Fruit fly (Drosophila melanogaster): ENCODE data around the gene CG9759.
A peak's percentile ranks its signal among the peaks of the same experiment; 100 is the strongest.

CG9759 gene

dm6 chr3R:13645874-13646370 lies 36.9 kb upstream of the CG9759 start, which contains the start of gene sqd (continued):
- no peak for TF ChIP-seq chinmo (GFP tag; IDR thresholded peaks at IDR 0.05; ENCODE audit: partially characterized antibody)
- no peak for TF ChIP-seq klu (GFP tag; IDR thresholded peaks at IDR 0.05)
- TF ChIP-seq Chrac-16 (GFP tag; optimal IDR thresholded peaks at IDR 0.05), result peak; percentile 22
- peak; percentile 28 for TF ChIP-seq pfk (GFP tag; optimal IDR thresholded peaks at IDR 0.05)
- no peak for TF ChIP-seq CG4730 (GFP tag; IDR thresholded peaks at IDR 0.05)
- 0 out of 2 replicates have a peak, but pooled peaks have one; percentile 27 for TF ChIP-seq Xrp1 (GFP tag; IDR thresholded peaks at IDR 0.05)
- peak; percentile 3 for TF ChIP-seq Dp (GFP tag; optimal IDR thresholded peaks at IDR 0.05)
- no peak for TF ChIP-seq Dref (GFP tag; IDR thresholded peaks at IDR 0.05)
- no peak for TF ChIP-seq sc (optimal IDR thresholded peaks at IDR 0.05)
- peak; percentile 3 for TF ChIP-seq sc (GFP tag; optimal IDR thresholded peaks at IDR 0.05)
- TF ChIP-seq shn (GFP tag; optimal IDR thresholded peaks at IDR 0.05), result no peak
- peak; percentile 53 for TF ChIP-seq PHDP (tag; optimal IDR thresholded peaks at IDR 0.05)
- no peak for TF ChIP-seq danr (GFP tag; IDR thresholded peaks at IDR 0.05)
- no peak for TF ChIP-seq ken (GFP tag; IDR thresholded peaks at IDR 0.05)
- peak; percentile 72 for TF ChIP-seq CG3281 (GFP tag; optimal IDR thresholded peaks at IDR 0.05)
- TF ChIP-seq tup (GFP tag; optimal IDR thresholded peaks at IDR 0.05), result no peak
- peak; percentile 64 for TF ChIP-seq CG8359 (GFP tag; optimal IDR thresholded peaks at IDR 0.05; ENCODE audit: borderline replicate concordance)
- peak; percentile 43 for TF ChIP-seq dmrt11E (tag; optimal IDR thresholded peaks at IDR 0.05)
- no peak for TF ChIP-seq ab (GFP tag; optimal IDR thresholded peaks at IDR 0.05)
- TF ChIP-seq CG34376 (GFP tag; optimal IDR thresholded peaks at IDR 0.05), result peak; percentile 54
- no peak for TF ChIP-seq Dip2 (GFP tag; IDR thresholded peaks at IDR 0.05)
- TF ChIP-seq dmrt99B (tag; optimal IDR thresholded peaks at IDR 0.05), result peak; percentile 49
- TF ChIP-seq schlank (tag; optimal IDR thresholded peaks at IDR 0.05), result peak; percentile 50
- TF ChIP-seq CG4328 (GFP tag; optimal IDR thresholded peaks at IDR 0.05), result peak; percentile 38
- TF ChIP-seq grn (GFP tag; optimal IDR thresholded peaks at IDR 0.05), result no peak
- no peak for TF ChIP-seq CG7271 (tag; optimal IDR thresholded peaks at IDR 0.05)
- peak; percentile 51 for TF ChIP-seq B-H2 (GFP tag; optimal IDR thresholded peaks at IDR 0.05)
- no peak for TF ChIP-seq CG8765 (GFP tag; IDR thresholded peaks at IDR 0.05)
- TF ChIP-seq CG3847 (GFP tag; IDR thresholded peaks at IDR 0.05), result peak; percentile 72
- TF ChIP-seq CG18619 (GFP tag; optimal IDR thresholded peaks at IDR 0.05), result peak; percentile 46
- TF ChIP-seq CG12299 (tag; optimal IDR thresholded peaks at IDR 0.05), result no peak
- TF ChIP-seq CG6272 (GFP tag; IDR thresholded peaks at IDR 0.05), result no peak
- no peak for TF ChIP-seq CG7963 (GFP tag; IDR thresholded peaks at IDR 0.05; ENCODE audit: partially characterized antibody)
- TF ChIP-seq D19A (tag; optimal IDR thresholded peaks at IDR 0.05), result no peak
- TF ChIP-seq CG3065 (GFP tag; optimal IDR thresholded peaks at IDR 0.05), result no peak
- TF ChIP-seq CG10979 (tag; optimal IDR thresholded peaks at IDR 0.05), result no peak
- no peak for TF ChIP-seq CG33557 (GFP tag; optimal IDR thresholded peaks at IDR 0.05)
- TF ChIP-seq ac (GFP tag; optimal IDR thresholded peaks at IDR 0.05), result no peak
- peak; percentile 44 for TF ChIP-seq Asciz (GFP tag; optimal IDR thresholded peaks at IDR 0.05)
- TF ChIP-seq sisA (GFP tag; IDR thresholded peaks at IDR 0.05), result no peak
- peak; percentile 29 for TF ChIP-seq fu2 (GFP tag; optimal IDR thresholded peaks at IDR 0.05)
- no peak for TF ChIP-seq CHES-1-like (GFP tag; optimal IDR thresholded peaks at IDR 0.05)
- no peak; the same call in 1 of the 2 replicates for TF ChIP-seq CG42726 (GFP tag; IDR thresholded peaks at IDR 0.05; ENCODE audit: partially characterized antibody)
- TF ChIP-seq da (GFP tag; optimal IDR thresholded peaks at IDR 0.05), result no peak
- peak; percentile 56 for TF ChIP-seq lilli (GFP tag; optimal IDR thresholded peaks at IDR 0.05)
- no peak for TF ChIP-seq CG1792 (GFP tag; optimal IDR thresholded peaks at IDR 0.05)
- peak; percentile 41; the same call in 1 of the 2 replicates for TF ChIP-seq stc (GFP tag; IDR thresholded peaks at IDR 0.05)
- peak; percentile 32 for TF ChIP-seq Vsx1 (GFP tag; optimal IDR thresholded peaks at IDR 0.05)
- no peak for TF ChIP-seq Kr (GFP tag; optimal IDR thresholded peaks at IDR 0.05)
- TF ChIP-seq Hmx (GFP tag; optimal IDR thresholded peaks at IDR 0.05), result no peak
- peak; percentile 15; the same call in 1 of the 2 replicates for TF ChIP-seq Bgb (GFP tag; IDR thresholded peaks at IDR 0.05; ENCODE audit: partially characterized antibody)

All from whole organism, embryonic.